Worm (Caenorhabditis elegans): ENCODE results near the gene T10B5.10.

Gene T10B5.10

DNA sequence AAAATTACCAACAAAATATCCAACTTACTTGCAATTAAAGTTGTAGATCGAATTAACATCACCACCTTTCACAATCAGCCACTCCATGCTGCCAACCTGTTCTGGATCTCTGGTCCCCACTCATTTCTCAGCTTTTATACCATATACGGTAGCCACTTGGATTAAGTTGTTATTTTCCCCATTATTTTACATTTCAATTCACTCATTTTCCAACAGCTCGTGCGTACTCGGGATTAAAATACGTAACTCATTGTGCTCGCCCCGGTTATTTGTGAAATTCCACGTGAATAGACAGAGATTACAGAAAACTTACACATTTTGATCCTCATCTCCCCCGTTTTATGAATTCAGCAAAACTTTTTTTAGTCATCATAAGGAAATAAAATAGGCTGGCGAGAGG, 53.0 kb downstream of the T10B5.10 start, which contains the start of gene srt-41:
srt-41 (minus strand) TSS at position 101 of the 400 bp plus-strand sequence.
- TF ChIP-seq dve-1 (tag; optimal IDR thresholded peaks at IDR 0.05) (no peak), nfya-1 (tag; optimal IDR thresholded peaks at IDR 0.05) (no peak), dmd-4 (tag; optimal IDR thresholded peaks at IDR 0.05; ENCODE audit: borderline replicate concordance) (no peak), K02D7.2 (tag; optimal IDR thresholded peaks at IDR 0.05) (no peak), hlh-8 (tag; optimal IDR thresholded peaks at IDR 0.05) (no peak), ceh-18 (tag; optimal IDR thresholded peaks at IDR 0.05) (no peak), npax-4 (tag; optimal IDR thresholded peaks at IDR 0.05) (no peak), lin-11 (tag; optimal IDR thresholded peaks at IDR 0.05) (no peak), fkh-6 (tag; optimal IDR thresholded peaks at IDR 0.05) (no peak), hlh-15 (tag; optimal IDR thresholded peaks at IDR 0.05) (no peak), C38D4.7 (GFP tag; optimal IDR thresholded peaks at IDR 0.05) (no peak), ceh-22 (tag; optimal IDR thresholded peaks at IDR 0.05) (no peak), ceh-34 (tag; optimal IDR thresholded peaks at IDR 0.05) (no peak), unc-86 (tag; optimal IDR thresholded peaks at IDR 0.05) (no peak), ets-4 (tag; optimal IDR thresholded peaks at IDR 0.05) (no peak), odd-2 (tag; optimal IDR thresholded peaks at IDR 0.05) (no peak), ttx-3 (tag; optimal IDR thresholded peaks at IDR 0.05) (no peak), ztf-16 (tag; optimal IDR thresholded peaks at IDR 0.05) (no peak)
